Worm (Caenorhabditis elegans): Measurements from ENCODE around the gene grl-26.

Gene grl-26

ce11 chrIV:366406-366805 lies 43.8 kb upstream of the grl-26 start (continued):
- peak in 1 of 3 experiments; percentile 29 for TF ChIP-seq ceh-82 (tag; optimal IDR thresholded peaks at IDR 0.05)
- no peak for TF ChIP-seq nhr-77 (tag; optimal IDR thresholded peaks at IDR 0.05)
- TF ChIP-seq hlh-17 (GFP tag; optimal IDR thresholded peaks at IDR 0.05; ENCODE audit: borderline replicate concordance) = no peak
- no peak for TF ChIP-seq mdl-1 (tag; optimal IDR thresholded peaks at IDR 0.05)
- no peak for TF ChIP-seq nhr-76 (tag; optimal IDR thresholded peaks at IDR 0.05)
- peak; percentile 64 for TF ChIP-seq mep-1 (tag; optimal IDR thresholded peaks at IDR 0.05)
- peak; percentile 53 for TF ChIP-seq nhr-71 (tag; optimal IDR thresholded peaks at IDR 0.05)
- TF ChIP-seq lsy-2 (tag; optimal IDR thresholded peaks at IDR 0.05) = peak; percentile 26 to 69
- TF ChIP-seq lin-39 (tag; optimal IDR thresholded peaks at IDR 0.05) = no peak

ce11 chrIV:364983-365382 lies 42.4 kb upstream of the grl-26 start:
- TF ChIP-seq mab-9 (GFP tag; IDR thresholded peaks at IDR 0.05) = no peak
- TF ChIP-seq snpc-4 (tag; optimal IDR thresholded peaks at IDR 0.05) = no peak
- peak; percentile 59 for TF ChIP-seq rnt-1 (tag; optimal IDR thresholded peaks at IDR 0.05)
- no peak for TF ChIP-seq F16B12.6 (tag; optimal IDR thresholded peaks at IDR 0.05)
- TF ChIP-seq C34B4.2 (tag; optimal IDR thresholded peaks at IDR 0.05) = no peak
- no peak for TF ChIP-seq ces-1 (GFP tag; optimal IDR thresholded peaks at IDR 0.05)
- TF ChIP-seq nhr-28 (tag; optimal IDR thresholded peaks at IDR 0.05) = no peak
- no peak for TF ChIP-seq nhr-20 (tag; optimal IDR thresholded peaks at IDR 0.05)
- no peak for TF ChIP-seq lin-14 (GFP tag; optimal IDR thresholded peaks at IDR 0.05)
- no peak for TF ChIP-seq unc-62 (GFP tag; optimal IDR thresholded peaks at IDR 0.05)
- TF ChIP-seq grh-1 (GFP tag; IDR thresholded peaks at IDR 0.05) = no peak
- no peak for TF ChIP-seq elt-3 (tag; optimal IDR thresholded peaks at IDR 0.05)
- no peak for TF ChIP-seq nhr-11 (tag; optimal IDR thresholded peaks at IDR 0.05)
- no peak for TF ChIP-seq lin-15B (tag; optimal IDR thresholded peaks at IDR 0.05)
- TF ChIP-seq tlp-1 (tag; optimal IDR thresholded peaks at IDR 0.05) = no peak
- TF ChIP-seq mdl-1 (tag; optimal IDR thresholded peaks at IDR 0.05) = no peak
- TF ChIP-seq fos-1 (tag; optimal IDR thresholded peaks at IDR 0.05) = no peak
- no peak for TF ChIP-seq fkh-4 (tag; optimal IDR thresholded peaks at IDR 0.05; ENCODE audit: borderline replicate concordance)
- TF ChIP-seq snu-23 (GFP tag; optimal IDR thresholded peaks at IDR 0.05) = no peak
- no peak for TF ChIP-seq nhr-237 (tag; optimal IDR thresholded peaks at IDR 0.05)
- no peak for TF ChIP-seq fkh-8 (tag; optimal IDR thresholded peaks at IDR 0.05)
- no peak for TF ChIP-seq efl-1 (optimal IDR thresholded peaks at IDR 0.05)
- TF ChIP-seq efl-1 (GFP tag; optimal IDR thresholded peaks at IDR 0.05 in 1 of 2) = peak in 1 of 2 experiments; percentile 77
- TF ChIP-seq pqm-1 (tag; optimal IDR thresholded peaks at IDR 0.05) = no peak
- TF ChIP-seq ztf-4 (tag; optimal IDR thresholded peaks at IDR 0.05) = no peak
- 0 out of 2 replicates have a peak, but pooled peaks have one; percentile 11 for TF ChIP-seq nhr-19 (GFP tag; conservative IDR thresholded peaks at IDR 0.05)
- no peak for TF ChIP-seq sup-37 (GFP tag; optimal IDR thresholded peaks at IDR 0.05)
- TF ChIP-seq aly-2 (tag; optimal IDR thresholded peaks at IDR 0.05) = no peak
- TF ChIP-seq nhr-71 (tag; optimal IDR thresholded peaks at IDR 0.05) = peak; percentile 55
- TF ChIP-seq lsy-2 (tag; optimal IDR thresholded peaks at IDR 0.05) = peak; percentile 3 to 26
- no peak for TF ChIP-seq egl-27 (tag; optimal IDR thresholded peaks at IDR 0.05)
- TF ChIP-seq isw-1 (GFP tag; IDR thresholded peaks at IDR 0.05) = no peak
- TF ChIP-seq ama-1 (optimal IDR thresholded peaks at IDR 0.05) = no peak
- no peak for TF ChIP-seq pag-3 (tag; optimal IDR thresholded peaks at IDR 0.05; ENCODE audit: borderline replicate concordance, insufficient read depth)
- TF ChIP-seq unc-86 (tag; optimal IDR thresholded peaks at IDR 0.05) = no peak
- TF ChIP-seq irx-1 (tag; optimal IDR thresholded peaks at IDR 0.05) = no peak
- TF ChIP-seq unc-30 (tag; optimal IDR thresholded peaks at IDR 0.05) = no peak
- no peak for TF ChIP-seq dpl-1 (GFP tag; optimal IDR thresholded peaks at IDR 0.05)
- TF ChIP-seq lin-39 (tag; optimal IDR thresholded peaks at IDR 0.05) = no peak
- no peak for TF ChIP-seq lir-3 (tag; optimal IDR thresholded peaks at IDR 0.05; ENCODE audit: poor library complexity)
- no peak for TF ChIP-seq nhr-76 (tag; optimal IDR thresholded peaks at IDR 0.05)
